Worm (Caenorhabditis elegans) whole organism, L3 larva: ENCODE results near the gene pqn-84.
A peak's percentile ranks its signal among the peaks of the same experiment; 100 is the strongest.

Experiments used
- R02D3.7 ChIP-seq: fragments of 150-350 bp; optimal IDR thresholded peaks from 2 replicates; lab custom pipeline; 2014; ENCODE audit warnings: missing biosample characterization, missing genetic modification characterization
- ZK546.5 ChIP-seq: sonication (generic microtip); optimal IDR thresholded peaks from 2 replicates; lab custom pipeline; 2017; ENCODE audit warnings: missing biosample characterization, missing genetic modification characterization
- aly-2 ChIP-seq: fragments of 150-350 bp; optimal IDR thresholded peaks from 2 replicates; lab custom pipeline; 2014; ENCODE audit warnings: missing biosample characterization, missing genetic modification characterization
- ama-1 ChIP-seq: fragments of 150-350 bp; optimal IDR thresholded peaks from 2 replicates; lab custom pipeline; 2018
- ceh-28 ChIP-seq: fragments of 150-350 bp; optimal IDR thresholded peaks from 2 replicates; lab custom pipeline; 2014; ENCODE audit warnings: missing biosample characterization, missing genetic modification reagents, missing genetic modification characterization
- ceh-82 ChIP-seq: fragments of 150-350 bp; optimal IDR thresholded peaks from 2 replicates; lab custom pipeline; 2014; ENCODE audit warnings: missing biosample characterization, missing genetic modification characterization
- ceh-9 ChIP-seq: sonication (generic microtip); optimal IDR thresholded peaks from 2 replicates; lab custom pipeline; 2018; ENCODE audit warnings: missing biosample characterization, missing genetic modification characterization
- daf-12 ChIP-seq: fragments of 150-350 bp; optimal IDR thresholded peaks from 2 replicates; lab custom pipeline; 2014; ENCODE audit warnings: missing biosample characterization, missing genetic modification reagents, missing genetic modification characterization
- egl-27 ChIP-seq: sonication (generic microtip); optimal IDR thresholded peaks from 4 replicates; lab custom pipeline; 2017; ENCODE audit warnings: missing biosample characterization, missing genetic modification reagents, missing genetic modification characterization
- elt-2 ChIP-seq: sonication (generic microtip); optimal IDR thresholded peaks from 2 replicates; lab custom pipeline; 2016; ENCODE audit warnings: missing genetic modification reagents, mild to moderate bottlenecking, missing genetic modification characterization, missing compliant biosample characterization
- elt-3 ChIP-seq, 3 experiments: fragments of 150-350 bp in 1 of 3; sonication (generic microtip) in 2 of 3; optimal IDR thresholded peaks; 2 replicates in 2 of 3; 4 replicates in 1 of 3; lab custom pipeline; 2014 to 2017; ENCODE audit warnings: missing biosample characterization in 3 of 3, missing genetic modification characterization in 3 of 3
- fkh-2 ChIP-seq: fragments of 150-350 bp; optimal IDR thresholded peaks from 2 replicates; lab custom pipeline; 2014; ENCODE audit warnings: missing biosample characterization, missing genetic modification reagents, missing genetic modification characterization
- fos-1 ChIP-seq: fragments of 150-350 bp; optimal IDR thresholded peaks from 2 replicates; lab custom pipeline; 2014; ENCODE audit warnings: missing biosample characterization, missing genetic modification characterization
- hmg-11 ChIP-seq: sonication (generic microtip); optimal IDR thresholded peaks from 2 replicates; lab custom pipeline; 2016; ENCODE audit warnings: missing genetic modification characterization, missing compliant biosample characterization
- jun-1 ChIP-seq: fragments of 150-350 bp; optimal IDR thresholded peaks from 2 replicates; lab custom pipeline; 2014; ENCODE audit warnings: missing biosample characterization, missing genetic modification reagents, missing genetic modification characterization
- lin-15B ChIP-seq: fragments of 150-350 bp; optimal IDR thresholded peaks from 2 replicates; lab custom pipeline; 2014; ENCODE audit warnings: missing biosample characterization, missing genetic modification characterization
- lin-39 ChIP-seq: fragments of 150-350 bp; optimal IDR thresholded peaks from 2 replicates; lab custom pipeline; 2018; ENCODE audit warnings: missing biosample characterization, missing genetic modification reagents, missing genetic modification characterization
- lsy-12 ChIP-seq: sonication (generic microtip); optimal IDR thresholded peaks from 2 replicates; lab custom pipeline; 2016; ENCODE audit warnings: mild to moderate bottlenecking, missing genetic modification characterization, missing compliant biosample characterization
- mdl-1 ChIP-seq: fragments of 150-350 bp; optimal IDR thresholded peaks from 2 replicates; lab custom pipeline; 2014; ENCODE audit warnings: missing biosample characterization, missing genetic modification characterization
- mml-1 ChIP-seq: fragments of 150-350 bp; sonication (generic microtip); optimal IDR thresholded peaks from 3 replicates; lab custom pipeline; 2014; ENCODE audit warnings: missing biosample characterization, missing genetic modification characterization
- nfya-1 ChIP-seq: sonication (generic microtip); optimal IDR thresholded peaks from 2 replicates; lab custom pipeline; 2017; ENCODE audit warnings: missing genetic modification characterization, mild to moderate bottlenecking, missing compliant biosample characterization, antibody characterized with exemption, moderate library complexity; ENCODE audit not compliant: insufficient read depth
- nhr-11 ChIP-seq: fragments of 150-350 bp; optimal IDR thresholded peaks from 2 replicates; lab custom pipeline; 2014; ENCODE audit warnings: missing biosample characterization, missing genetic modification characterization
- nhr-12 ChIP-seq: fragments of 150-350 bp; optimal IDR thresholded peaks from 2 replicates; lab custom pipeline; 2014; ENCODE audit warnings: missing biosample characterization, missing genetic modification characterization
- nhr-23 ChIP-seq: fragments of 150-350 bp; optimal IDR thresholded peaks from 2 replicates; lab custom pipeline; 2014; ENCODE audit warnings: missing biosample characterization, missing genetic modification reagents, missing genetic modification characterization
- nhr-237 ChIP-seq: fragments of 150-350 bp; optimal IDR thresholded peaks from 2 replicates; lab custom pipeline; 2014; ENCODE audit warnings: missing biosample characterization, missing genetic modification characterization
- nhr-25 ChIP-seq: sonication (generic microtip); optimal IDR thresholded peaks from 2 replicates; lab custom pipeline; 2017; ENCODE audit warnings: missing biosample characterization, missing genetic modification characterization
- nhr-28 ChIP-seq: fragments of 150-350 bp; optimal IDR thresholded peaks from 2 replicates; lab custom pipeline; 2014; ENCODE audit warnings: missing biosample characterization, missing genetic modification characterization
- nhr-43 ChIP-seq: sonication (generic microtip); optimal IDR thresholded peaks from 2 replicates; lab custom pipeline; 2016; ENCODE audit warnings: mild to moderate bottlenecking, missing genetic modification characterization, missing compliant biosample characterization; ENCODE audit not compliant: poor library complexity, severe bottlenecking
- nhr-67 ChIP-seq: fragments of 150-350 bp; optimal IDR thresholded peaks from 2 replicates; lab custom pipeline; 2014; ENCODE audit warnings: missing biosample characterization, missing genetic modification characterization
- nhr-76 ChIP-seq: fragments of 150-350 bp; sonication (generic microtip); optimal IDR thresholded peaks from 5 replicates; lab custom pipeline; 2014; ENCODE audit warnings: missing biosample characterization, missing genetic modification characterization
- nhr-77 ChIP-seq: fragments of 150-350 bp; optimal IDR thresholded peaks from 2 replicates; lab custom pipeline; 2014; ENCODE audit warnings: missing biosample characterization, missing genetic modification characterization
- pha-4 ChIP-seq: fragments of 150-350 bp; optimal IDR thresholded peaks from 2 replicates; lab custom pipeline; 2014; ENCODE audit warnings: missing biosample characterization, missing genetic modification reagents, missing genetic modification characterization
- pqm-1 ChIP-seq: fragments of 150-350 bp; optimal IDR thresholded peaks from 2 replicates; lab custom pipeline; 2017; ENCODE audit warnings: missing biosample characterization, missing genetic modification characterization, inconsistent platforms
- sea-2 ChIP-seq: fragments of 150-350 bp; sonication (generic microtip); optimal IDR thresholded peaks from 4 replicates; lab custom pipeline; 2014; ENCODE audit warnings: missing biosample characterization, missing genetic modification reagents, missing genetic modification characterization
- skn-1 ChIP-seq: fragments of 150-350 bp; optimal IDR thresholded peaks from 2 replicates; lab custom pipeline; 2014; ENCODE audit warnings: missing biosample characterization, missing genetic modification characterization
- snpc-4 ChIP-seq: fragments of 150-350 bp; optimal IDR thresholded peaks from 2 replicates; lab custom pipeline; 2014; ENCODE audit warnings: missing biosample characterization, missing genetic modification characterization
- tbx-2 ChIP-seq: sonication (generic microtip); optimal IDR thresholded peaks from 2 replicates; lab custom pipeline; 2016; ENCODE audit warnings: mild to moderate bottlenecking, missing genetic modification characterization, missing compliant biosample characterization
- unc-62 ChIP-seq: fragments of 150-350 bp; sonication (generic microtip); optimal IDR thresholded peaks from 4 replicates; lab custom pipeline; 2014; ENCODE audit warnings: missing biosample characterization, missing genetic modification reagents, missing genetic modification characterization
- zag-1 ChIP-seq: fragments of 150-350 bp; optimal IDR thresholded peaks from 2 replicates; lab custom pipeline; 2014; ENCODE audit warnings: missing biosample characterization, missing genetic modification characterization
- ztf-4 ChIP-seq: fragments of 150-350 bp; optimal IDR thresholded peaks from 2 replicates; lab custom pipeline; 2014; ENCODE audit warnings: missing biosample characterization, missing genetic modification characterization

The pqn-84 gene

ce11 chrIII:11742191-11742590 is 42.1 kb downstream of the pqn-84 start:
- TF ChIP-seq sea-2 (GFP tag; lab: Kevin White, UChicago) (no peak), unc-62 (GFP tag; lab: Kevin White, UChicago) (no peak), fos-1 (tag; lab: Kevin White, UChicago) (no peak), elt-3 (tag; optimal IDR thresholded peaks at IDR 0.05; lab: Kevin White, UChicago) (no peak), snpc-4 (no peak), nhr-25 (tag; lab: Kevin White, UChicago) (no peak), nhr-77 (tag; lab: Kevin White, UChicago) (no peak), jun-1 (no peak), ceh-82 (tag; lab: Kevin White, UChicago) (no peak), nhr-23 (tag; lab: Kevin White, UChicago) (no peak), ceh-9 (tag; lab: Kevin White, UChicago) (no peak), fkh-2 (tag; lab: Kevin White, UChicago) (no peak), ceh-28 (tag; lab: Kevin White, UChicago) (no peak), tbx-2 (tag; lab: Kevin White, UChicago) (no peak), nhr-237 (no peak), nhr-11 (tag; lab: Kevin White, UChicago) (no peak), lin-39 (tag; lab: Kevin White, UChicago) (no peak), nhr-76 (tag; lab: Kevin White, UChicago) (no peak)

- TF ChIP-seq pqm-1 (tag; lab: Kevin White, UChicago) (no peak), nhr-23 (tag; lab: Kevin White, UChicago) (peak; percentile 86), nfya-1 (peak; percentile 87), pha-4 (tag; lab: Kevin White, UChicago) (peak; percentile 77), sea-2 (GFP tag; lab: Kevin White, UChicago) (no peak), egl-27 (no peak), mml-1 (tag; lab: Kevin White, UChicago) (no peak), unc-62 (GFP tag; lab: Kevin White, UChicago) (no peak), elt-2 (peak; percentile 22), hmg-11 (tag; lab: Kevin White, UChicago) (peak; percentile 43), nhr-12 (tag; lab: Kevin White, UChicago) (no peak), ceh-28 (tag; lab: Kevin White, UChicago) (peak; percentile 49), nhr-43 (tag; lab: Kevin White, UChicago) (peak; percentile 91), fkh-2 (tag; lab: Kevin White, UChicago) (no peak), nhr-25 (tag; lab: Kevin White, UChicago) (peak; percentile 65), R02D3.7 (tag; lab: Kevin White, UChicago) (peak; percentile 5), snpc-4 (peak; percentile 43), ama-1 (lab: Kevin White, UChicago) (no peak), lsy-12 (tag; lab: Kevin White, UChicago) (peak; percentile 55), mdl-1 (tag; lab: Kevin White, UChicago) (no peak), zag-1 (no peak), tbx-2 (tag; lab: Kevin White, UChicago) (no peak), nhr-28 (tag; lab: Kevin White, UChicago) (no peak), lin-15B (tag; lab: Kevin White, UChicago) (peak; percentile 66), skn-1 (tag; lab: Kevin White, UChicago) (peak; percentile 45), lin-39 (tag; lab: Kevin White, UChicago) (peak; percentile 54), daf-12 (tag; lab: Kevin White, UChicago) (no peak)
Observed at ce11 chrIII:11746718-11747117, 46.7 kb downstream of the pqn-84 start, which contains the start of gene mrt-2. Gene mrt-2, plus strand, starts transcription at chrIII:11746766.

ce11 chrIII:11750232-11750631 is 50.2 kb downstream of the pqn-84 start:
- no peak for TF ChIP-seq nfya-1
- no peak for TF ChIP-seq snpc-4
- TF ChIP-seq ZK546.5, result no peak
- no peak for TF ChIP-seq skn-1 (tag; lab: Kevin White, UChicago)
- no peak for TF ChIP-seq lin-15B (tag; lab: Kevin White, UChicago)
- TF ChIP-seq nhr-67 (tag; lab: Kevin White, UChicago), result no peak
- no peak for TF ChIP-seq aly-2 (tag; lab: Kevin White, UChicago)
- TF ChIP-seq ztf-4 (tag; lab: Kevin White, UChicago), result no peak
- no peak for TF ChIP-seq pha-4 (tag; lab: Kevin White, UChicago)
- TF ChIP-seq elt-3 (tag; optimal IDR thresholded peaks at IDR 0.05; lab: Kevin White, UChicago), result no peak
- no peak for TF ChIP-seq nhr-77 (tag; lab: Kevin White, UChicago)
- TF ChIP-seq ceh-28 (tag; lab: Kevin White, UChicago), result no peak
